Worm (Caenorhabditis elegans) whole organism, young adult: ENCODE measurements around the gene T20D4.11.
"Not testable (repeated sequence)": the region's sequence is repeated elsewhere in the genome, so short reads cannot be mapped to it uniquely, and the experiment has no call there.

Experiments used
- F10E7.11 ChIP-seq: sonication (generic microtip); optimal IDR thresholded peaks from 2 replicates; lab custom pipeline; 2017; ENCODE audit warnings: mild to moderate bottlenecking, missing genetic modification characterization, moderate library complexity, missing compliant biosample characterization
- F39B2.1 ChIP-seq: fragments of 200-800 bp; sonication (Bioruptor generic); IDR thresholded peaks from 2 replicates; pipeline ENCODE4 v1.3.6; 2022; ENCODE audit warnings: missing genetic modification reagents, missing genetic modification characterization, missing compliant biosample characterization
- F49E8.2 ChIP-seq: sonication (generic microtip); optimal IDR thresholded peaks from 3 replicates; lab custom pipeline; 2017; ENCODE audit warnings: missing genetic modification characterization, mild to moderate bottlenecking, missing compliant biosample characterization, antibody characterized with exemption, moderate library complexity; ENCODE audit not compliant: insufficient read depth
- T26A5.8 ChIP-seq: sonication (generic microtip); optimal IDR thresholded peaks from 2 replicates; lab custom pipeline; 2016; ENCODE audit warnings: missing genetic modification characterization, missing compliant biosample characterization
- Y53G8AR.9 ChIP-seq: fragments of 200-800 bp; sonication (Bioruptor generic); conservative IDR thresholded peaks from 2 replicates; pipeline ENCODE4 v1.3.6; 2022; ENCODE audit warnings: missing genetic modification reagents, missing genetic modification characterization, missing compliant biosample characterization
- Y95B8A.8 ChIP-seq: fragments of 200-800 bp; sonication (Bioruptor generic); IDR thresholded peaks from 2 replicates; pipeline ENCODE4 v1.3.6; 2022; ENCODE audit warnings: missing genetic modification reagents, missing genetic modification characterization, missing compliant biosample characterization
- ZK185.1 ChIP-seq: sonication (generic microtip); optimal IDR thresholded peaks from 2 replicates; lab custom pipeline; 2016; ENCODE audit warnings: mild to moderate bottlenecking, missing genetic modification characterization, missing compliant biosample characterization; ENCODE audit not compliant: poor library complexity, severe bottlenecking
- akir-1 ChIP-seq: fragments of 200-800 bp; sonication (Bioruptor generic); optimal IDR thresholded peaks from 2 replicates; lab custom pipeline; 2018; ENCODE audit warnings: mild to moderate bottlenecking, missing genetic modification characterization, moderate library complexity, missing compliant biosample characterization
- attf-6 ChIP-seq: fragments of 200-800 bp; sonication (Bioruptor generic); IDR thresholded peaks from 2 replicates; pipeline ENCODE4 v1.3.6; 2022; ENCODE audit warnings: missing genetic modification reagents, missing genetic modification characterization, missing compliant biosample characterization
- ceh-91 ChIP-seq: fragments of 200-800 bp; sonication (Bioruptor generic); IDR thresholded peaks from 2 replicates; pipeline ENCODE4 v1.3.6; 2022; ENCODE audit warnings: missing genetic modification reagents, missing genetic modification characterization, missing compliant biosample characterization
- chd-7 ChIP-seq: sonication (generic microtip); optimal IDR thresholded peaks from 2 replicates; lab custom pipeline; 2016; ENCODE audit warnings: mild to moderate bottlenecking, missing genetic modification characterization, moderate library complexity, missing compliant biosample characterization
- efl-1 ChIP-seq: fragments of 150-350 bp; optimal IDR thresholded peaks from 2 replicates; lab custom pipeline; 2014; ENCODE audit warnings: missing biosample characterization, missing genetic modification reagents, missing genetic modification characterization
- lag-1 ChIP-seq: fragments of 200-800 bp; sonication (Bioruptor generic); IDR thresholded peaks from 2 replicates; pipeline ENCODE4 v1.3.6; 2022; ENCODE audit warnings: missing genetic modification reagents, missing genetic modification characterization, missing compliant biosample characterization
- let-526 ChIP-seq: fragments of 200-800 bp; sonication (Bioruptor generic); IDR thresholded peaks from 2 replicates; pipeline ENCODE4 v1.3.6; 2022; ENCODE audit warnings: missing genetic modification reagents, missing genetic modification characterization, missing compliant biosample characterization
- lir-1 ChIP-seq: fragments of 200-800 bp; sonication (Bioruptor generic); conservative IDR thresholded peaks from 2 replicates; pipeline ENCODE4 v1.3.6; 2022; ENCODE audit warnings: missing genetic modification reagents, missing genetic modification characterization, missing compliant biosample characterization
- mcd-1 ChIP-seq: fragments of 200-800 bp; sonication (Bioruptor generic); IDR thresholded peaks from 2 replicates; pipeline ENCODE4 v1.3.6; 2022; ENCODE audit warnings: missing genetic modification reagents, missing genetic modification characterization, missing compliant biosample characterization
- nhr-120 ChIP-seq: fragments of 200-800 bp; sonication (Bioruptor generic); IDR thresholded peaks from 2 replicates; pipeline ENCODE4 v1.3.6; 2022; ENCODE audit warnings: missing genetic modification characterization, missing compliant biosample characterization
- nhr-80 ChIP-seq: sonication (generic microtip); optimal IDR thresholded peaks from 2 replicates; lab custom pipeline; 2016; ENCODE audit warnings: missing genetic modification characterization, missing compliant biosample characterization
- rpc-1 ChIP-seq, 2 experiments: fragments of 150-350 bp in 1 of 2; sonication (generic microtip) in 1 of 2; optimal IDR thresholded peaks; 2 replicates each; lab custom pipeline; 2014 to 2018; ENCODE audit warnings: missing biosample characterization in 1 of 2, missing genetic modification characterization in 1 of 2, missing genetic modification reagents in 1 of 2, missing genotype in 1 of 2
- sea-2 ChIP-seq: fragments of 200-800 bp; sonication (Bioruptor generic); IDR thresholded peaks from 2 replicates; pipeline ENCODE4 v1.3.6; 2022; ENCODE audit warnings: missing genetic modification characterization, missing compliant biosample characterization
- snpc-1.1 ChIP-seq: sonication (generic microtip); optimal IDR thresholded peaks from 2 replicates; lab custom pipeline; 2017; ENCODE audit warnings: missing genetic modification characterization, mild to moderate bottlenecking, missing compliant biosample characterization, antibody characterized with exemption, moderate library complexity, missing genotype, missing genetic modification reagents; ENCODE audit not compliant: insufficient read depth
- snpc-4 ChIP-seq, 5 experiments: fragments of 150-350 bp in 1 of 5; sonication (generic microtip) in 4 of 5; optimal IDR thresholded peaks; 2 replicates each; lab custom pipeline; 2014 to 2018; ENCODE audit warnings: missing genetic modification characterization in 5 of 5, missing biosample characterization in 3 of 5, antibody characterized with exemption in 2 of 5, mild to moderate bottlenecking in 2 of 5, missing compliant biosample characterization in 2 of 5, missing genotype in 2 of 5, moderate library complexity in 2 of 5, missing genetic modification reagents in 1 of 5
- somi-1 ChIP-seq: fragments of 200-800 bp; sonication (Bioruptor generic); optimal IDR thresholded peaks from 2 replicates; lab custom pipeline; 2018; ENCODE audit warnings: mild to moderate bottlenecking, missing genetic modification characterization, missing compliant biosample characterization
- tlf-1 ChIP-seq: fragments of 200-800 bp; sonication (Bioruptor generic); optimal IDR thresholded peaks from 2 replicates; lab custom pipeline; 2018; ENCODE audit warnings: mild to moderate bottlenecking, missing genetic modification characterization, missing compliant biosample characterization
- zfh-2 ChIP-seq: fragments of 200-800 bp; sonication (Bioruptor generic); conservative IDR thresholded peaks from 2 replicates; pipeline ENCODE4 v1.3.6; 2022; ENCODE audit warnings: missing genetic modification reagents, missing genetic modification characterization, missing compliant biosample characterization
- ztf-22 ChIP-seq: fragments of 200-800 bp; sonication (Bioruptor generic); optimal IDR thresholded peaks from 2 replicates; lab custom pipeline; 2018; ENCODE audit warnings: mild to moderate bottlenecking, missing genetic modification characterization, moderate library complexity, missing compliant biosample characterization
- ztf-26 ChIP-seq: sonication (generic microtip); optimal IDR thresholded peaks from 2 replicates; lab custom pipeline; 2017; ENCODE audit warnings: missing genetic modification characterization, missing compliant biosample characterization
- ztf-28 ChIP-seq: fragments of 200-800 bp; sonication (Bioruptor generic); IDR thresholded peaks from 2 replicates; pipeline ENCODE4 v1.3.6; 2022; ENCODE audit warnings: missing genetic modification reagents, missing genetic modification characterization, missing compliant biosample characterization
- ztf-3 ChIP-seq: fragments of 200-800 bp; sonication (Bioruptor generic); optimal IDR thresholded peaks from 2 replicates; lab custom pipeline; 2018; ENCODE audit warnings: mild to moderate bottlenecking, missing genetic modification characterization, missing compliant biosample characterization

The T20D4.11 gene

ce11 chrV:3391005-3391404 is 7.5 kb upstream of the T20D4.11 start (continued):
- TF ChIP-seq nhr-80: peak; percentile 75
- TF ChIP-seq snpc-1.1 (tag; lab: Kevin White, UChicago): no peak
- TF ChIP-seq somi-1 (GFP tag; lab: Kevin White, UChicago): peak; percentile 78
- no peak for TF ChIP-seq F39B2.1 (GFP tag; lab: Robert Waterston, UW)

- peak; percentile 70 for TF ChIP-seq zfh-2 (GFP tag; lab: Robert Waterston, UW)
- no peak for TF ChIP-seq snpc-4 (GFP tag; optimal IDR thresholded peaks at IDR 0.05; lab: Kevin White, UChicago)
- peak in 1 of 4 experiments; percentile 75 for TF ChIP-seq snpc-4 (tag; optimal IDR thresholded peaks at IDR 0.05; lab: Kevin White, UChicago)
- no peak for TF ChIP-seq chd-7 (tag; lab: Kevin White, UChicago)
Observed at ce11 chrV:3394065-3394464, 4.4 kb upstream of the T20D4.11 start.

ce11 chrV:3394694-3395240 is 3.7 kb upstream of the T20D4.11 start, which contains the start of gene T20D4.15:
T20D4.15 (minus strand) TSS chrV:3394744.
- TF ChIP-seq zfh-2 (GFP tag; lab: Robert Waterston, UW): peak; percentile 73
- no peak for TF ChIP-seq ceh-91 (GFP tag; lab: Robert Waterston, UW)

ce11 chrV:3396765-3397164 is 1.7 kb upstream of the T20D4.11 start, which contains the start of gene T20D4.12:
T20D4.12 (plus strand) TSS chrV:3397065.
- not testable (repeated sequence) for TF ChIP-seq ceh-91 (GFP tag; lab: Robert Waterston, UW); T26A5.8 (tag; lab: Kevin White, UChicago); ztf-3 (GFP tag; lab: Kevin White, UChicago)

- TF ChIP-seq ztf-26 (tag; lab: Kevin White, UChicago); ztf-28 (GFP tag; lab: Robert Waterston, UW); nhr-120 (GFP tag; lab: Robert Waterston, UW): not testable (repeated sequence)
Observed at ce11 chrV:3399952-3400351, 1.5 kb downstream of the T20D4.11 start, which contains the start of gene T20D4.10. T20D4.10 (plus strand) TSS chrV:3400252.

ce11 chrV:3408602-3409001 is 10.1 kb downstream of the T20D4.11 start, which contains the start of gene T20D4.7:
T20D4.7 (plus strand) TSS chrV:3408902.
- TF ChIP-seq sea-2 (GFP tag; lab: Robert Waterston, UW) (no peak), ztf-22 (GFP tag; lab: Kevin White, UChicago) (no peak), ZK185.1 (tag; lab: Kevin White, UChicago) (no peak), Y53G8AR.9 (GFP tag; lab: Robert Waterston, UW) (no peak)

- TF ChIP-seq F10E7.11 (no peak), nhr-120 (GFP tag; lab: Robert Waterston, UW) (no peak), F39B2.1 (GFP tag; lab: Robert Waterston, UW) (no peak), let-526 (GFP tag; lab: Robert Waterston, UW) (no peak), akir-1 (GFP tag; lab: Kevin White, UChicago) (no peak), zfh-2 (GFP tag; lab: Robert Waterston, UW) (no peak), lir-1 (GFP tag; lab: Robert Waterston, UW) (no peak), attf-6 (GFP tag; lab: Robert Waterston, UW) (no peak), ceh-91 (GFP tag; lab: Robert Waterston, UW) (no peak), lag-1 (GFP tag; lab: Robert Waterston, UW) (no peak), Y95B8A.8 (no peak), tlf-1 (no peak), F49E8.2 (no peak), efl-1 (GFP tag; lab: Kevin White, UChicago) (no peak), mcd-1 (GFP tag; lab: Robert Waterston, UW) (no peak), rpc-1 (optimal IDR thresholded peaks at IDR 0.05; lab: Kevin White, UChicago) (no peak), rpc-1 (tag; optimal IDR thresholded peaks at IDR 0.05; lab: Kevin White, UChicago) (no peak), ztf-28 (GFP tag; lab: Robert Waterston, UW) (no peak)
Observed at ce11 chrV:3409498-3409897, 11.0 kb downstream of the T20D4.11 start.
